Worm (Caenorhabditis elegans) whole organism, L1 larva: ENCODE measurements around the gene R07D5.2.

ENCODE experiments used
- C34B4.2 ChIP-seq: sonication (generic microtip); optimal IDR thresholded peaks from 2 replicates; lab custom pipeline; 2017; ENCODE audit warnings: mild to moderate bottlenecking, missing genetic modification characterization, missing compliant biosample characterization
- F16B12.6 ChIP-seq: fragments of 150-350 bp; optimal IDR thresholded peaks from 2 replicates; lab custom pipeline; 2014; ENCODE audit warnings: missing biosample characterization, missing genetic modification characterization
- Y116A8C.19 ChIP-seq: sonication (generic microtip); optimal IDR thresholded peaks from 2 replicates; lab custom pipeline; 2016; ENCODE audit warnings: missing compliant biosample characterization, missing genetic modification characterization, borderline replicate concordance
- aha-1 ChIP-seq: fragments of 150-350 bp; optimal IDR thresholded peaks from 2 replicates; lab custom pipeline; 2014; ENCODE audit warnings: missing biosample characterization, missing genetic modification characterization
- alr-1 ChIP-seq: fragments of 200-800 bp; sonication (Bioruptor generic); optimal IDR thresholded peaks from 2 replicates; lab custom pipeline; 2018; ENCODE audit warnings: borderline replicate concordance, mild to moderate bottlenecking, missing genetic modification characterization, missing compliant biosample characterization
- aly-2 ChIP-seq: fragments of 150-350 bp; optimal IDR thresholded peaks from 2 replicates; lab custom pipeline; 2014; ENCODE audit warnings: missing biosample characterization, missing genetic modification characterization
- ceh-63 ChIP-seq: fragments of 200-800 bp; sonication (Bioruptor generic); optimal IDR thresholded peaks from 2 replicates; lab custom pipeline; 2018; ENCODE audit warnings: mild to moderate bottlenecking, missing genetic modification characterization, missing compliant biosample characterization
- ceh-90 ChIP-seq: sonication (generic microtip); optimal IDR thresholded peaks from 2 replicates; lab custom pipeline; 2016; ENCODE audit warnings: missing genetic modification characterization, missing compliant biosample characterization
- dpl-1 ChIP-seq, 3 experiments: fragments of 150-350 bp in 2 of 3; sonication (generic microtip) in 1 of 3; optimal IDR thresholded peaks; 2 replicates each; lab custom pipeline; 2014 to 2017; ENCODE audit warnings: missing biosample characterization in 3 of 3, missing genetic modification characterization in 3 of 3, missing genetic modification reagents in 3 of 3
- dsc-1 ChIP-seq: sonication (generic microtip); optimal IDR thresholded peaks from 2 replicates; lab custom pipeline; 2016; ENCODE audit warnings: mild to moderate bottlenecking, missing genetic modification characterization, missing compliant biosample characterization
- efl-1 ChIP-seq, 4 experiments: fragments of 150-350 bp; optimal IDR thresholded peaks in 3 of 4; peaks in 1 of 4; 1 replicate in 1 of 4; 2 replicates in 3 of 4; lab custom pipeline; 2014; ENCODE audit warnings: missing biosample characterization in 2 of 4, missing genetic modification characterization in 2 of 4, missing genetic modification reagents in 2 of 4
- efl-3 ChIP-seq: fragments of 200-800 bp; sonication (Bioruptor generic); optimal IDR thresholded peaks from 2 replicates; lab custom pipeline; 2018; ENCODE audit warnings: mild to moderate bottlenecking, missing genetic modification characterization, missing compliant biosample characterization
- egl-27 ChIP-seq, 2 experiments: fragments of 150-350 bp in 1 of 2; sonication (generic microtip); optimal IDR thresholded peaks; 3 replicates each; lab custom pipeline; 2017 to 2018; ENCODE audit warnings: missing biosample characterization in 2 of 2, missing genetic modification characterization in 2 of 2, missing genetic modification reagents in 2 of 2
- elt-3 ChIP-seq, 6 experiments: fragments of 150-350 bp in 1 of 6; sonication (generic microtip); optimal IDR thresholded peaks; 2 replicates each; lab custom pipeline; 2017 to 2018; ENCODE audit warnings: missing biosample characterization in 6 of 6, missing genetic modification characterization in 6 of 6, inconsistent platforms in 1 of 6
- fkh-10 ChIP-seq: sonication (generic microtip); optimal IDR thresholded peaks from 2 replicates; lab custom pipeline; 2017; ENCODE audit warnings: missing biosample characterization, missing genetic modification reagents, missing genetic modification characterization
- fkh-4 ChIP-seq: sonication (generic microtip); optimal IDR thresholded peaks from 2 replicates; lab custom pipeline; 2016; ENCODE audit warnings: missing compliant biosample characterization, missing genetic modification characterization, borderline replicate concordance
- fkh-8 ChIP-seq: sonication (generic microtip); optimal IDR thresholded peaks from 2 replicates; lab custom pipeline; 2016; ENCODE audit warnings: mild to moderate bottlenecking, missing genetic modification characterization, missing compliant biosample characterization
- grh-1 ChIP-seq: fragments of 200-800 bp; sonication (Bioruptor generic); IDR thresholded peaks from 2 replicates; pipeline ENCODE4 v1.3.6; 2022; ENCODE audit warnings: missing genetic modification reagents, missing genetic modification characterization, missing compliant biosample characterization
- hlh-4 ChIP-seq: sonication (generic microtip); optimal IDR thresholded peaks from 2 replicates; lab custom pipeline; 2016; ENCODE audit warnings: mild to moderate bottlenecking, missing genetic modification characterization, missing compliant biosample characterization
- hpl-2 ChIP-seq: fragments of 150-350 bp; optimal IDR thresholded peaks from 2 replicates; lab custom pipeline; 2014; ENCODE audit warnings: missing biosample characterization, missing genetic modification reagents, missing genetic modification characterization
- isw-1 ChIP-seq: fragments of 200-800 bp; sonication (Bioruptor generic); IDR thresholded peaks from 2 replicates; pipeline ENCODE4 v1.3.6; 2022; ENCODE audit warnings: missing genetic modification characterization, missing compliant biosample characterization
- lin-14 ChIP-seq: fragments of 200-800 bp; sonication (Bioruptor generic); optimal IDR thresholded peaks from 2 replicates; lab custom pipeline; 2018; ENCODE audit warnings: mild to moderate bottlenecking, missing genetic modification characterization, moderate library complexity, missing compliant biosample characterization
- lin-35 ChIP-seq, 2 experiments: fragments of 150-350 bp; optimal IDR thresholded peaks; 2 replicates each; lab custom pipeline; 2014; ENCODE audit warnings: missing biosample characterization in 2 of 2, missing genetic modification characterization in 2 of 2, missing genetic modification reagents in 2 of 2
- lin-39 ChIP-seq: fragments of 150-350 bp; optimal IDR thresholded peaks from 2 replicates; lab custom pipeline; 2014; ENCODE audit warnings: missing biosample characterization, missing genetic modification reagents, missing genetic modification characterization
- lir-3 ChIP-seq: sonication (generic microtip); optimal IDR thresholded peaks from 2 replicates; lab custom pipeline; 2016; ENCODE audit warnings: mild to moderate bottlenecking, missing genetic modification characterization, moderate library complexity, missing compliant biosample characterization; ENCODE audit not compliant: poor library complexity
- lsy-2 ChIP-seq, 2 experiments: fragments of 150-350 bp; optimal IDR thresholded peaks; 2 replicates each; lab custom pipeline; 2014; ENCODE audit warnings: missing biosample characterization in 2 of 2, missing genetic modification characterization in 2 of 2
- mdl-1 ChIP-seq, 2 experiments: fragments of 150-350 bp; optimal IDR thresholded peaks; 2 replicates each; lab custom pipeline; 2014 to 2017; ENCODE audit warnings: missing biosample characterization in 2 of 2, missing genetic modification characterization in 2 of 2, inconsistent platforms in 1 of 2
- mef-2 ChIP-seq: fragments of 150-350 bp; optimal IDR thresholded peaks from 2 replicates; lab custom pipeline; 2014; ENCODE audit warnings: missing biosample characterization, missing genetic modification characterization
- nhr-12 ChIP-seq: sonication (generic microtip); optimal IDR thresholded peaks from 2 replicates; lab custom pipeline; 2017; ENCODE audit warnings: missing biosample characterization, missing genetic modification characterization
- nhr-19 ChIP-seq: fragments of 200-800 bp; sonication (Bioruptor generic); conservative IDR thresholded peaks from 2 replicates; pipeline ENCODE4 v1.3.6; 2022; ENCODE audit warnings: missing genetic modification characterization, missing compliant biosample characterization
- nhr-20 ChIP-seq: sonication (generic microtip); optimal IDR thresholded peaks from 2 replicates; lab custom pipeline; 2016; ENCODE audit warnings: mild to moderate bottlenecking, missing genetic modification characterization, missing compliant biosample characterization
- nhr-28 ChIP-seq: fragments of 150-350 bp; optimal IDR thresholded peaks from 2 replicates; lab custom pipeline; 2014; ENCODE audit warnings: missing biosample characterization, missing genetic modification characterization
- nhr-47 ChIP-seq: sonication (generic microtip); optimal IDR thresholded peaks from 2 replicates; lab custom pipeline; 2016; ENCODE audit warnings: mild to moderate bottlenecking, missing genetic modification characterization, moderate library complexity, missing compliant biosample characterization
- nhr-76 ChIP-seq: sonication (generic microtip); optimal IDR thresholded peaks from 2 replicates; lab custom pipeline; 2017; ENCODE audit warnings: missing biosample characterization, missing genetic modification characterization
- pag-3 ChIP-seq: sonication (generic microtip); optimal IDR thresholded peaks from 2 replicates; lab custom pipeline; 2017; ENCODE audit warnings: missing genetic modification characterization, mild to moderate bottlenecking, missing compliant biosample characterization, antibody characterized with exemption, borderline replicate concordance; ENCODE audit not compliant: insufficient read depth
- rnt-1 ChIP-seq: sonication (generic microtip); optimal IDR thresholded peaks from 2 replicates; lab custom pipeline; 2016; ENCODE audit warnings: mild to moderate bottlenecking, missing genetic modification characterization, moderate library complexity, missing compliant biosample characterization
- skn-1 ChIP-seq: fragments of 150-350 bp; optimal IDR thresholded peaks from 2 replicates; lab custom pipeline; 2014; ENCODE audit warnings: missing biosample characterization, missing genetic modification characterization
- sup-37 ChIP-seq: fragments of 200-800 bp; sonication (Bioruptor generic); optimal IDR thresholded peaks from 2 replicates; lab custom pipeline; 2018; ENCODE audit warnings: mild to moderate bottlenecking, missing genetic modification characterization, missing compliant biosample characterization
- swsn-7 ChIP-seq: sonication (generic microtip); optimal IDR thresholded peaks from 2 replicates; lab custom pipeline; 2016; ENCODE audit warnings: missing genetic modification characterization, missing compliant biosample characterization
- tbx-2 ChIP-seq: sonication (generic microtip); optimal IDR thresholded peaks from 2 replicates; lab custom pipeline; 2016; ENCODE audit warnings: missing genetic modification characterization, missing compliant biosample characterization
- tlp-1 ChIP-seq: fragments of 150-350 bp; optimal IDR thresholded peaks from 2 replicates; lab custom pipeline; 2014; ENCODE audit warnings: missing biosample characterization, missing genetic modification characterization
- unc-130 ChIP-seq: fragments of 150-350 bp; optimal IDR thresholded peaks from 2 replicates; lab custom pipeline; 2017; ENCODE audit warnings: missing biosample characterization, missing genetic modification characterization, inconsistent platforms
- unc-86 ChIP-seq: sonication (generic microtip); optimal IDR thresholded peaks from 2 replicates; lab custom pipeline; 2016; ENCODE audit warnings: missing genetic modification characterization, missing compliant biosample characterization
- zip-4 ChIP-seq: fragments of 200-800 bp; sonication (Bioruptor generic); optimal IDR thresholded peaks from 2 replicates; lab custom pipeline; 2018; ENCODE audit warnings: mild to moderate bottlenecking, missing genetic modification characterization, moderate library complexity, missing compliant biosample characterization
- ztf-11 ChIP-seq, 2 experiments: sonication (generic microtip); optimal IDR thresholded peaks; 2 replicates each; lab custom pipeline; 2016 to 2017; ENCODE audit warnings: missing genetic modification characterization in 2 of 2, missing biosample characterization in 1 of 2, missing compliant biosample characterization in 1 of 2
- ztf-4 ChIP-seq: fragments of 150-350 bp; optimal IDR thresholded peaks from 2 replicates; lab custom pipeline; 2014; ENCODE audit warnings: missing biosample characterization, missing genetic modification characterization

Gene R07D5.2

ce11 chrX:15079406-15079805, 37.0 kb downstream of the R07D5.2 start (continued):
- TF ChIP-seq sup-37, result no peak
- peak in 1 of 2 experiments; percentile 32 for TF ChIP-seq lsy-2 (tag; optimal IDR thresholded peaks at IDR 0.05; lab: Kevin White, UChicago)
- no peak for TF ChIP-seq unc-86
- TF ChIP-seq egl-27 (tag; optimal IDR thresholded peaks at IDR 0.05; lab: Kevin White, UChicago), result no peak

DNA sequence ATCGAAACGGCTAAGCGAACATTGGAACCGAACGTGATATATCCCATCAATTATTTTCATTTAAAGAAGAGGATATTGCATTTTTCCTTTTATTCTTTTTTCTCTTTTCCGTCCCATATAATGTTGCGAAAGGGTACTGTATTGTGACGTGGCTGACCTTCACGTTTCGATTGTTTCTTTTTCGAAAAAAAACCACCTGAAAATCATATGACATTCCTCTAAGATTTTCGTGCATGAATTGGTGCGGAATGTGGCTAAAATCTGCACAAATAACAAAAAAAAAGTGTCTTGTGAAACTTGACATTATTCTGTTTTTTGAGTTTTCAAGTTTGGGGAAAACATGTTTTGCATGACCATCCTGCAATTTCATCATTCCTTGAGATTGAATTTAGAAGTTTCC, 38.1 kb downstream of the R07D5.2 start:
- TF ChIP-seq tlp-1 (tag; lab: Kevin White, UChicago) (no peak), lin-35 (GFP tag; optimal IDR thresholded peaks at IDR 0.05; lab: Kevin White, UChicago) (no peak), fkh-4 (no peak), unc-130 (tag; lab: Kevin White, UChicago) (no peak), tbx-2 (tag; lab: Kevin White, UChicago) (no peak), ceh-90 (no peak), sup-37 (no peak), mef-2 (tag; lab: Kevin White, UChicago) (no peak), grh-1 (GFP tag; lab: Robert Waterston, UW) (no peak), skn-1 (no peak), aha-1 (tag; lab: Kevin White, UChicago) (no peak), rnt-1 (tag; lab: Kevin White, UChicago) (no peak), nhr-19 (GFP tag; lab: Robert Waterston, UW) (no peak), ztf-11 (tag; optimal IDR thresholded peaks at IDR 0.05; lab: Kevin White, UChicago) (no peak), alr-1 (tag; lab: Kevin White, UChicago) (no peak)

- TF ChIP-seq hpl-2 (no peak), unc-130 (tag; lab: Kevin White, UChicago) (no peak), mdl-1 (tag; optimal IDR thresholded peaks at IDR 0.05; lab: Kevin White, UChicago) (peak in 1 of 2 experiments; percentile 41), nhr-47 (tag; lab: Kevin White, UChicago) (peak; percentile 16), ztf-11 (tag; optimal IDR thresholded peaks at IDR 0.05; lab: Kevin White, UChicago) (no peak), ceh-63 (GFP tag; lab: Kevin White, UChicago) (no peak), lin-39 (tag; lab: Kevin White, UChicago) (no peak), dpl-1 (GFP tag; optimal IDR thresholded peaks at IDR 0.05; lab: Kevin White, UChicago) (no peak), ceh-90 (no peak), lin-14 (GFP tag; lab: Kevin White, UChicago) (peak; percentile 74), rnt-1 (tag; lab: Kevin White, UChicago) (no peak), nhr-20 (tag; lab: Kevin White, UChicago) (peak; percentile 82), isw-1 (GFP tag; lab: Robert Waterston, UW) (no peak), efl-3 (GFP tag; lab: Kevin White, UChicago) (no peak), nhr-28 (tag; lab: Kevin White, UChicago) (no peak), grh-1 (GFP tag; lab: Robert Waterston, UW) (peak; percentile 33; the same call in 1 of the 2 replicates), hlh-4 (tag; lab: Kevin White, UChicago) (no peak), lin-35 (GFP tag; optimal IDR thresholded peaks at IDR 0.05; lab: Kevin White, UChicago) (peak in 1 of 2 experiments; percentile 56), ztf-4 (tag; lab: Kevin White, UChicago) (no peak), dsc-1 (tag; lab: Kevin White, UChicago) (no peak), lsy-2 (tag; optimal IDR thresholded peaks at IDR 0.05; lab: Kevin White, UChicago) (peak in 1 of 2 experiments; percentile 11), fkh-8 (tag; lab: Kevin White, UChicago) (no peak), C34B4.2 (tag; lab: Kevin White, UChicago) (no peak), lir-3 (tag; lab: Kevin White, UChicago) (no peak), mef-2 (tag; lab: Kevin White, UChicago) (no peak), aly-2 (tag; lab: Kevin White, UChicago) (no peak), efl-1 (optimal IDR thresholded peaks at IDR 0.05; lab: Kevin White, UChicago) (no peak), efl-1 (GFP tag; optimal IDR thresholded peaks at IDR 0.05 in 1 of 2; lab: Kevin White, UChicago) (no peak), nhr-12 (tag; lab: Kevin White, UChicago) (no peak), swsn-7 (tag; lab: Kevin White, UChicago) (no peak), Y116A8C.19 (no peak), elt-3 (tag; optimal IDR thresholded peaks at IDR 0.05; lab: Kevin White, UChicago) (peak in 3 of 6 experiments; percentile 4 to 32 (median 17)), F16B12.6 (tag; lab: Kevin White, UChicago) (no peak), pag-3 (tag; lab: Kevin White, UChicago) (no peak), nhr-76 (tag; lab: Kevin White, UChicago) (no peak), zip-4 (GFP tag; lab: Kevin White, UChicago) (no peak), fkh-10 (no peak)
Measured at ce11 chrX:15077597-15078261, 38.7 kb downstream of the R07D5.2 start, which contains the start of the genes H40L08.8, H40L08.2 and H40L08.7. Gene H40L08.8 (minus strand): TSS chrX:15077633. Gene H40L08.2 (minus strand): TSS chrX:15077744. Gene H40L08.7 (minus strand): TSS chrX:15077744.
